Fruit fly (Drosophila melanogaster) whole organism, embryonic: ENCODE results near the gene CG7156.

Source experiments
- CG10209 ChIP-seq: fragments of 200-800 bp; sonication (Bioruptor generic); optimal IDR thresholded peaks from 3 replicates; lab custom pipeline; 2017; ENCODE audit warnings: missing biosample characterization, mild to moderate bottlenecking, missing genetic modification characterization, missing genetic modification reagents
- CG11398 ChIP-seq: fragments of 200-800 bp; sonication (Bioruptor generic); optimal IDR thresholded peaks from 2 replicates; lab custom pipeline; 2016; ENCODE audit warnings: missing biosample characterization, missing genetic modification characterization
- CG11456 ChIP-seq: fragments of 200-800 bp; sonication (Bioruptor generic); IDR thresholded peaks from 3 replicates; pipeline ENCODE4 v1.3.6; 2022; ENCODE audit warnings: missing biosample characterization, missing genetic modification characterization
- CG11723 ChIP-seq: fragments of 200-800 bp; sonication (Bioruptor generic); optimal IDR thresholded peaks from 2 replicates; lab custom pipeline; 2017; ENCODE audit warnings: missing biosample characterization, mild to moderate bottlenecking, missing genetic modification characterization
- CG12071 ChIP-seq: fragments of 200-800 bp; sonication (Bioruptor generic); optimal IDR thresholded peaks from 3 replicates; lab custom pipeline; 2018; ENCODE audit warnings: missing biosample characterization, mild to moderate bottlenecking, missing genetic modification characterization
- CG15073 ChIP-seq: fragments of 200-800 bp; sonication (Bioruptor generic); optimal IDR thresholded peaks from 2 replicates; lab custom pipeline; 2016; ENCODE audit warnings: missing biosample characterization, missing genetic modification characterization
- CG15269 ChIP-seq: fragments of 200-800 bp; sonication (Bioruptor generic); optimal IDR thresholded peaks from 2 replicates; lab custom pipeline; 2018; ENCODE audit warnings: missing biosample characterization, mild to moderate bottlenecking, missing genetic modification characterization, moderate library complexity
- CG15479 ChIP-seq: fragments of 200-800 bp; sonication (Bioruptor generic); optimal IDR thresholded peaks from 3 replicates; lab custom pipeline; 2019; ENCODE audit warnings: missing biosample characterization, mild to moderate bottlenecking, missing genetic modification characterization, moderate library complexity
- CG15514 ChIP-seq: fragments of 200-800 bp; sonication (Bioruptor generic); optimal IDR thresholded peaks from 3 replicates; lab custom pipeline; 2017; ENCODE audit warnings: missing biosample characterization, missing genetic modification characterization, mild to moderate bottlenecking, moderate library complexity, missing genetic modification reagents
- CG16779 ChIP-seq: fragments of 200-800 bp; sonication (Bioruptor generic); IDR thresholded peaks from 2 replicates; pipeline ENCODE4 v1.3.6; 2022; ENCODE audit warnings: missing biosample characterization, missing genetic modification characterization
- CG1792 ChIP-seq: fragments of 200-800 bp; sonication (Bioruptor generic); optimal IDR thresholded peaks from 2 replicates; lab custom pipeline; 2016; ENCODE audit warnings: missing biosample characterization, missing genetic modification characterization
- CG2875 ChIP-seq: fragments of 200-800 bp; sonication (Bioruptor generic); optimal IDR thresholded peaks from 2 replicates; lab custom pipeline; 2017; ENCODE audit warnings: missing biosample characterization, mild to moderate bottlenecking, missing genetic modification characterization, missing genetic modification reagents
- CG33557 ChIP-seq: fragments of 200-800 bp; sonication (Bioruptor generic); optimal IDR thresholded peaks from 2 replicates; lab custom pipeline; 2019; ENCODE audit warnings: missing biosample characterization, mild to moderate bottlenecking, missing genetic modification characterization, moderate library complexity
- CG3838 ChIP-seq: fragments of 200-800 bp; sonication (Bioruptor generic); optimal IDR thresholded peaks from 3 replicates; lab custom pipeline; 2016; ENCODE audit warnings: missing biosample characterization, missing genetic modification characterization
- CG4282 ChIP-seq: fragments of 200-800 bp; sonication (Bioruptor generic); optimal IDR thresholded peaks from 2 replicates; lab custom pipeline; 2016; ENCODE audit warnings: missing biosample characterization, missing genetic modification characterization
- CG4360 ChIP-seq: fragments of 200-800 bp; sonication (Bioruptor generic); IDR thresholded peaks from 2 replicates; pipeline ENCODE4 v1.3.6; 2022; ENCODE audit warnings: missing biosample characterization, missing genetic modification characterization
- CG4707 ChIP-seq: fragments of 200-800 bp; sonication (Bioruptor generic); optimal IDR thresholded peaks from 2 replicates; lab custom pipeline; 2018; ENCODE audit warnings: missing biosample characterization, mild to moderate bottlenecking, missing genetic modification characterization, moderate library complexity
- CG6175 ChIP-seq: fragments of 200-800 bp; sonication (Bioruptor generic); IDR thresholded peaks from 3 replicates; pipeline ENCODE4 v1.3.6; 2022; ENCODE audit warnings: missing biosample characterization, missing genetic modification characterization
- CG9817 ChIP-seq: fragments of 200-800 bp; sonication (Bioruptor generic); optimal IDR thresholded peaks from 2 replicates; lab custom pipeline; 2018; ENCODE audit warnings: missing biosample characterization, mild to moderate bottlenecking, missing genetic modification characterization, moderate library complexity
- Dp ChIP-seq: fragments of 200-800 bp; sonication (Bioruptor generic); optimal IDR thresholded peaks from 2 replicates; lab custom pipeline; 2018; ENCODE audit warnings: missing biosample characterization, mild to moderate bottlenecking, missing genetic modification characterization, moderate library complexity
- Eip74EF ChIP-seq, 2 experiments: fragments of 200-800 bp in 1 of 2; fragments of >200 bp in 1 of 2; sonication (Bioruptor generic) in 1 of 2; optimal IDR thresholded peaks; 2 replicates each; lab custom pipeline; 2017 to 2019; ENCODE audit warnings: missing biosample characterization in 2 of 2, missing genetic modification characterization in 2 of 2, mild to moderate bottlenecking in 1 of 2, moderate library complexity in 1 of 2
- Elba2 ChIP-seq: fragments of 200-800 bp; sonication (Bioruptor generic); optimal IDR thresholded peaks from 3 replicates; lab custom pipeline; 2016; ENCODE audit warnings: missing biosample characterization, missing genetic modification characterization
- Fer1 ChIP-seq: fragments of 200-800 bp; sonication (Bioruptor generic); optimal IDR thresholded peaks from 2 replicates; lab custom pipeline; 2017; ENCODE audit warnings: missing biosample characterization, mild to moderate bottlenecking, missing genetic modification characterization
- Gug ChIP-seq: fragments of 200-800 bp; sonication (Bioruptor generic); IDR thresholded peaks from 4 replicates; pipeline ENCODE4 v1.3.6; 2022; ENCODE audit warnings: missing biosample characterization, missing genetic modification characterization
- HLH54F ChIP-seq: fragments of 200-800 bp; sonication (Bioruptor generic); optimal IDR thresholded peaks from 3 replicates; lab custom pipeline; 2016; ENCODE audit warnings: missing biosample characterization, missing genetic modification characterization
- HLHmδ ChIP-seq: fragments of 200-800 bp; sonication (Bioruptor generic); optimal IDR thresholded peaks from 2 replicates; lab custom pipeline; 2018; ENCODE audit warnings: missing biosample characterization, mild to moderate bottlenecking, missing genetic modification characterization, moderate library complexity
- MTF-1 ChIP-seq: fragments of 200-800 bp; sonication (Bioruptor generic); optimal IDR thresholded peaks from 2 replicates; lab custom pipeline; 2018; ENCODE audit warnings: missing biosample characterization, mild to moderate bottlenecking, missing genetic modification characterization, borderline replicate concordance
- Mad ChIP-seq: fragments of 200-800 bp; sonication (Bioruptor generic); optimal IDR thresholded peaks from 2 replicates; lab custom pipeline; 2016; ENCODE audit warnings: missing biosample characterization, missing genetic modification characterization
- Spps ChIP-seq: fragments of 200-800 bp; sonication (Bioruptor generic); optimal IDR thresholded peaks from 2 replicates; lab custom pipeline; 2018; ENCODE audit warnings: missing biosample characterization, mild to moderate bottlenecking, missing genetic modification characterization
- ara ChIP-seq: fragments of 200-800 bp; sonication (Bioruptor generic); IDR thresholded peaks from 2 replicates; pipeline ENCODE4 v1.3.6; 2022; ENCODE audit warnings: missing biosample characterization, missing genetic modification characterization
- cg ChIP-seq: fragments of 200-800 bp; sonication (Bioruptor generic); optimal IDR thresholded peaks from 3 replicates; lab custom pipeline; 2019; ENCODE audit warnings: missing biosample characterization, mild to moderate bottlenecking, missing genetic modification characterization, moderate library complexity
- corto ChIP-seq: fragments of 200-800 bp; sonication (Bioruptor generic); optimal IDR thresholded peaks from 2 replicates; lab custom pipeline; 2016; ENCODE audit warnings: missing biosample characterization, mild to moderate bottlenecking, missing genetic modification characterization, moderate library complexity
- crc ChIP-seq: fragments of 200-800 bp; sonication (Bioruptor generic); optimal IDR thresholded peaks from 2 replicates; lab custom pipeline; 2016; ENCODE audit warnings: missing biosample characterization, missing genetic modification characterization
- cwo ChIP-seq: fragments of 200-800 bp; sonication (Bioruptor generic); optimal IDR thresholded peaks from 3 replicates; lab custom pipeline; 2017; ENCODE audit warnings: missing biosample characterization, missing genetic modification characterization, mild to moderate bottlenecking, moderate library complexity, missing genetic modification reagents
- disco-r ChIP-seq: fragments of 200-800 bp; sonication (Bioruptor generic); optimal IDR thresholded peaks from 2 replicates; lab custom pipeline; 2016; ENCODE audit warnings: missing biosample characterization, missing genetic modification characterization
- dm ChIP-seq: fragments of 200-800 bp; sonication (Bioruptor generic); optimal IDR thresholded peaks from 3 replicates; lab custom pipeline; 2016; ENCODE audit warnings: missing biosample characterization, missing genetic modification characterization
- fru ChIP-seq: fragments of >200 bp; optimal IDR thresholded peaks from 2 replicates; lab custom pipeline; 2017
- fu2 ChIP-seq: fragments of 200-800 bp; sonication (Bioruptor generic); optimal IDR thresholded peaks from 2 replicates; lab custom pipeline; 2016; ENCODE audit warnings: missing biosample characterization, missing genetic modification characterization
- inv ChIP-seq: fragments of 200-800 bp; sonication (Bioruptor generic); IDR thresholded peaks from 2 replicates; pipeline ENCODE4 v1.3.6; 2022; ENCODE audit warnings: missing biosample characterization, missing genetic modification characterization; ENCODE audit not compliant: partially characterized antibody
- jigr1 ChIP-seq: fragments of 200-800 bp; sonication (Bioruptor generic); IDR thresholded peaks from 3 replicates; pipeline ENCODE4 v1.3.6; 2022; ENCODE audit warnings: missing biosample characterization, missing genetic modification characterization
- lab ChIP-seq: fragments of 200-800 bp; sonication (Bioruptor generic); optimal IDR thresholded peaks from 3 replicates; lab custom pipeline; 2017; ENCODE audit warnings: missing biosample characterization, missing genetic modification characterization, mild to moderate bottlenecking, moderate library complexity, missing genetic modification reagents
- lola ChIP-seq, 3 experiments: fragments of >200 bp in 2 of 3; fragments of 200-800 bp in 1 of 3; sonication (Bioruptor generic) in 1 of 3; optimal IDR thresholded peaks; 2 replicates each; lab custom pipeline; 2017 to 2019; ENCODE audit warnings: missing biosample characterization in 3 of 3, missing genetic modification characterization in 3 of 3, mild to moderate bottlenecking in 1 of 3, moderate library complexity in 1 of 3
- maf-S ChIP-seq: fragments of 200-800 bp; sonication (Bioruptor generic); optimal IDR thresholded peaks from 2 replicates; lab custom pipeline; 2016; ENCODE audit warnings: missing biosample characterization, missing genetic modification characterization
- schlank ChIP-seq: fragments of 200-800 bp; sonication (Bioruptor generic); optimal IDR thresholded peaks from 2 replicates; lab custom pipeline; 2018; ENCODE audit warnings: missing biosample characterization, mild to moderate bottlenecking, missing genetic modification characterization
- tup ChIP-seq: fragments of 200-800 bp; sonication (Bioruptor generic); optimal IDR thresholded peaks from 2 replicates; lab custom pipeline; 2016; ENCODE audit warnings: missing biosample characterization, mild to moderate bottlenecking, missing genetic modification characterization, moderate library complexity
- vnd ChIP-seq: fragments of 200-800 bp; sonication (Bioruptor generic); IDR thresholded peaks from 3 replicates; pipeline ENCODE4 v1.3.6; 2022; ENCODE audit warnings: missing biosample characterization, missing genetic modification characterization; ENCODE audit not compliant: partially characterized antibody
- vvl ChIP-seq: fragments of 200-800 bp; sonication (Bioruptor generic); IDR thresholded peaks from 2 replicates; pipeline ENCODE4 v1.3.6; 2022; ENCODE audit warnings: missing biosample characterization, missing genetic modification characterization

Gene CG7156

DNA sequence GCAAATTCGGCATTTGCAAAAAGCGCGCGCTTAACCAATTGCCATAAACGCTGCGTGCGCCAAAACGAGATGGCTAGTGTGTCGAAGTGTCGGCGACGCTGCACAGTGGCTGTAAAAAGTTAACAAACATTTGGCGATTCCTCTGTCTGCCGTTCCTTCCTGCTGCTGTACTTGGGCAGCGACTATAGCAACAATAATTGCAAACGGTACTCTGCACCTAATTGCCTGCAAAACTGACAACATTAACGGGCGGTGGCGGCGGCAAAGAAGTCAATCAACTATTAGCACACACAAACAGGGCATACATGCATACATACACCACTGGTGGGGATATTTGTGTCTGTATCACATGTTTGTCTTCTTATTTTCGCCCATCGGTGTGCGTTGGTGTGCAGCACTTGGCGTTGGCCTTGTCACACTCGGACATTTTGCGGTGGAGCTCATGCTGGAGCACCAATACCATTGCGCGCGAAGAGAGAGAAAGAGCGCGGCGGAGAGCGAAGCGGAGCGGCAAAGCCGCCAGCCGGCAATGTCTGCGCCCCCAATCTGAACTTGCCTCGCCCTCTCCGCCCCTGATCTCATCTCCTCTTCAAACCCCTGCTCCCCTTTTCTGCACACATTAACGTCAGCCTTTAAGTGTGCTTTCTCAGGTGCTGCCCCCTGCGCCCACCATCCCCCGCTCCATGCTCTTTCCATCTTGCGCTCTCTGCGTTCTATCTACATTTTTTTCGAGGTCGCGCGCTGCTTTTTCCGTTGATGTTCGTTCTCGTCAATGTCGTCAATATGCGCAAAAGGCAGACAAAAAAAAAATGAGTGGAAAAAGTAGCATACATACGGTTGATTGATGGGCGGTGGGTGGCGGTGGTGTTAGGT is 2.4 kb upstream of the CG7156 start (continued):
- TF ChIP-seq maf-S (GFP tag; lab: Kevin White, UChicago) (no peak), CG33557 (GFP tag; lab: Kevin White, UChicago) (no peak), CG4360 (GFP tag; lab: Robert Waterston, UW) (peak; percentile 25; the same call in 1 of the 2 replicates), CG12071 (GFP tag; lab: Kevin White, UChicago) (no peak), Mad (no peak), cwo (GFP tag; lab: Kevin White, UChicago) (peak; percentile 9), disco-r (GFP tag; lab: Kevin White, UChicago) (no peak), CG11723 (no peak), Eip74EF (GFP tag; optimal IDR thresholded peaks at IDR 0.05; lab: Kevin White, UChicago) (no peak), corto (GFP tag; lab: Kevin White, UChicago) (peak; percentile 48), CG16779 (GFP tag; lab: Robert Waterston, UW) (no peak), Gug (GFP tag; lab: Robert Waterston, UW) (no peak; the same call in 2 of the 4 replicates), Dp (peak; percentile 28), vnd (GFP tag; lab: Robert Waterston, UW) (no peak), Spps (tag; lab: Kevin White, UChicago) (no peak), CG2875 (GFP tag; lab: Kevin White, UChicago) (no peak), CG4282 (no peak), lab (GFP tag; lab: Kevin White, UChicago) (peak; percentile 8), MTF-1 (GFP tag; lab: Kevin White, UChicago) (no peak), dm (GFP tag; lab: Kevin White, UChicago) (no peak), CG10209 (GFP tag; lab: Kevin White, UChicago) (peak; percentile 25), CG4707 (GFP tag; lab: Kevin White, UChicago) (no peak), CG1792 (GFP tag; lab: Kevin White, UChicago) (no peak), vvl (GFP tag; lab: Robert Waterston, UW) (no peak), crc (GFP tag; lab: Kevin White, UChicago) (no peak), CG9817 (no peak), CG15073 (GFP tag; lab: Kevin White, UChicago) (no peak), HLH54F (GFP tag; lab: Kevin White, UChicago) (no peak), inv (GFP tag; lab: Robert Waterston, UW) (no peak), fru (no peak), jigr1 (no peak), fu2 (GFP tag; lab: Kevin White, UChicago) (no peak), lola (GFP tag; optimal IDR thresholded peaks at IDR 0.05; lab: Kevin White, UChicago) (no peak), CG6175 (GFP tag; lab: Robert Waterston, UW) (peak; percentile 95), ara (GFP tag; lab: Robert Waterston, UW) (no peak), HLHmδ (no peak), Fer1 (GFP tag; lab: Kevin White, UChicago) (peak; percentile 9), CG11456 (GFP tag; lab: Robert Waterston, UW) (0 out of 3 replicates have a peak, but pooled peaks have one; percentile 42), Elba2 (no peak), CG15514 (no peak), CG15269 (tag; lab: Kevin White, UChicago) (peak; percentile 29), schlank (no peak), cg (GFP tag; lab: Kevin White, UChicago) (peak; percentile 92), tup (GFP tag; lab: Kevin White, UChicago) (no peak), CG11398 (GFP tag; lab: Kevin White, UChicago) (no peak), CG3838 (GFP tag; lab: Kevin White, UChicago) (no peak), CG15479 (no peak)
